Worm (Caenorhabditis elegans) whole organism, L3 larva: ENCODE measurements around the gene str-206.

Experiments used
- aly-2 ChIP-seq: fragments of 150-350 bp; optimal IDR thresholded peaks from 2 replicates; lab custom pipeline; 2014; ENCODE audit warnings: missing biosample characterization, missing genetic modification characterization
- pqm-1 ChIP-seq: fragments of 150-350 bp; optimal IDR thresholded peaks from 2 replicates; lab custom pipeline; 2017; ENCODE audit warnings: missing biosample characterization, missing genetic modification characterization, inconsistent platforms
- tbx-2 ChIP-seq: sonication (generic microtip); optimal IDR thresholded peaks from 2 replicates; lab custom pipeline; 2016; ENCODE audit warnings: mild to moderate bottlenecking, missing genetic modification characterization, missing compliant biosample characterization
- ztf-4 ChIP-seq: fragments of 150-350 bp; optimal IDR thresholded peaks from 2 replicates; lab custom pipeline; 2014; ENCODE audit warnings: missing biosample characterization, missing genetic modification characterization

DNA sequence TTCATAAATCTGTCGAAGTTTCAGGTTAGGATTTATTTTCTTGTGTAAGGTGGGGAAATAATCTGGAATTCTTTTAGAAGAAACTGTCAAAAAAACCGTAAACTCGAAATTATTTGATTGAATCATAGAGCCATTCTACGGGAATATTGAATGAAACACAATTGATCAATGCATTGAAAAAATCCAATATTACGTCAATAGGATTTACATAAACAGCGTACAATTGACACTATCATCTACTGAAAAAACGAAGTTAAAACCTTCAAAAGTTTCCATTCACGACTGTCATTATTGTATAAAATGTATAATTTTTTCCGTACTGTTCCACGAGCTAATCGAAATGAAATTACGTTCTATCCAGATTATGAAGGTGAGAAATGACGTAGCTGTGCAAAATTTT lies 9.3 kb upstream of the str-206 start, which contains the start of gene rme-1:
- no peak for TF ChIP-seq tbx-2 (tag; lab: Kevin White, UChicago)
- no peak for TF ChIP-seq aly-2 (tag; lab: Kevin White, UChicago)
- no peak for TF ChIP-seq ztf-4 (tag; lab: Kevin White, UChicago)
- no peak for TF ChIP-seq pqm-1 (tag; lab: Kevin White, UChicago)
